Fruit fly (Drosophila melanogaster) Kc167 (cell line): Measurements from ENCODE around the gene enc.

ENCODE experiments used
- Myc ChIP-seq: fragments of >200 bp; optimal IDR thresholded peaks from 2 replicates; lab custom pipeline; 2017; ENCODE audit warnings: missing external identifiers
- h ChIP-seq: fragments of >200 bp; optimal IDR thresholded peaks from 3 replicates; lab custom pipeline; 2018; ENCODE audit warnings: missing external identifiers
- psq ChIP-seq: fragments of >200 bp; optimal IDR thresholded peaks from 2 replicates; lab custom pipeline; 2017; ENCODE audit warnings: missing external identifiers

DNA sequence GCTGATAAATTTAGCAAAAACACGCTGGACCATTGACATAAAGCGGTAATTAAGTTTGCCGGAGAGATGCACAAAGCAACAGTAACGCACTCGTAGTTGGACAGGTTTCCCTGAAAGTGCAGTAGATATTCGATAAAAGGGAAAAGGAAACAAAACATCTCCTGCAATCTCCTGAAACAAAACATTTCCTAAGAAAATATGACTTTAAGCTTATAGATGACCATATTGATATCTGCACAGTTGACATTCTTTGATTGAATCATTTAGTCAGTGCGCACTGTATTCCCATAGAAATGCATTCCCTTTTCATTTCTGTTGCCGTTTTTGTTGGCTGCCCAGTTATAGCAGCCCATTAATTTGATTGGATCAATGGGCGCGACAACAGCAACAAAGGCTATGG, 34.4 kb downstream of the enc start:
- no peak for TF ChIP-seq psq (lab: Kevin White, UChicago)
- TF ChIP-seq Myc, result no peak
- no peak for TF ChIP-seq h
